Worm (Caenorhabditis elegans) whole organism, young adult: Measurements from ENCODE around the gene srh-3.

Experiments used
- B0336.3 ChIP-seq: fragments of 200-800 bp; sonication (Bioruptor generic); IDR thresholded peaks from 2 replicates; pipeline ENCODE4 v1.3.6; 2022; ENCODE audit warnings: missing genetic modification characterization, missing compliant biosample characterization
- C06A6.2 ChIP-seq: fragments of 200-800 bp; sonication (Bioruptor generic); conservative IDR thresholded peaks from 2 replicates; pipeline ENCODE4 v1.3.6; 2022; ENCODE audit warnings: missing genetic modification characterization, missing compliant biosample characterization
- C17E4.6 ChIP-seq: fragments of 200-800 bp; sonication (Bioruptor generic); IDR thresholded peaks from 2 replicates; pipeline ENCODE4 v1.3.6; 2022; ENCODE audit warnings: missing genetic modification reagents, missing genetic modification characterization, missing compliant biosample characterization
- F10E7.11 ChIP-seq: sonication (generic microtip); optimal IDR thresholded peaks from 2 replicates; lab custom pipeline; 2017; ENCODE audit warnings: mild to moderate bottlenecking, missing genetic modification characterization, moderate library complexity, missing compliant biosample characterization
- F22D6.2 ChIP-seq: sonication (generic microtip); optimal IDR thresholded peaks from 2 replicates; lab custom pipeline; 2016; ENCODE audit warnings: mild to moderate bottlenecking, missing genetic modification characterization, missing compliant biosample characterization
- F37B4.10 ChIP-seq: fragments of 200-800 bp; sonication (Bioruptor generic); IDR thresholded peaks from 2 replicates; pipeline ENCODE4 v1.3.6; 2022; ENCODE audit warnings: missing genetic modification characterization, missing compliant biosample characterization
- Y53G8AR.9 ChIP-seq: fragments of 200-800 bp; sonication (Bioruptor generic); conservative IDR thresholded peaks from 2 replicates; pipeline ENCODE4 v1.3.6; 2022; ENCODE audit warnings: missing genetic modification reagents, missing genetic modification characterization, missing compliant biosample characterization
- attf-3 ChIP-seq: fragments of 200-800 bp; sonication (Bioruptor generic); conservative IDR thresholded peaks from 2 replicates; pipeline ENCODE4 v1.3.6; 2022; ENCODE audit warnings: missing genetic modification reagents, missing genetic modification characterization, missing compliant biosample characterization
- ceh-91 ChIP-seq: fragments of 200-800 bp; sonication (Bioruptor generic); IDR thresholded peaks from 2 replicates; pipeline ENCODE4 v1.3.6; 2022; ENCODE audit warnings: missing genetic modification reagents, missing genetic modification characterization, missing compliant biosample characterization
- die-1 ChIP-seq: sonication (generic microtip); optimal IDR thresholded peaks from 2 replicates; lab custom pipeline; 2016; ENCODE audit warnings: missing genotype, mild to moderate bottlenecking, missing genetic modification characterization, missing compliant biosample characterization
- dpl-1 ChIP-seq: fragments of 150-350 bp; optimal IDR thresholded peaks from 2 replicates; lab custom pipeline; 2014; ENCODE audit warnings: missing biosample characterization, missing genetic modification reagents, missing genetic modification characterization
- gei-17 ChIP-seq: fragments of 200-800 bp; sonication (Bioruptor generic); optimal IDR thresholded peaks from 2 replicates; lab custom pipeline; 2018; ENCODE audit warnings: mild to moderate bottlenecking, missing genetic modification characterization, missing compliant biosample characterization
- hrde-1 ChIP-seq: sonication (generic microtip); optimal IDR thresholded peaks from 2 replicates; lab custom pipeline; 2016; ENCODE audit warnings: missing genetic modification characterization, mild to moderate bottlenecking, missing compliant biosample characterization, moderate library complexity, missing genotype, missing genetic modification reagents, borderline replicate concordance
- let-607 ChIP-seq, 2 experiments: fragments of 200-800 bp in 1 of 2; sonication (Bioruptor generic) in 1 of 2; sonication (generic microtip) in 1 of 2; optimal IDR thresholded peaks; 2 replicates each; lab custom pipeline; 2016 to 2018; ENCODE audit warnings: mild to moderate bottlenecking in 2 of 2, missing compliant biosample characterization in 2 of 2, missing genetic modification characterization in 2 of 2, moderate library complexity in 2 of 2, missing genotype in 1 of 2
- lin-40 ChIP-seq: sonication (generic microtip); optimal IDR thresholded peaks from 2 replicates; lab custom pipeline; 2016; ENCODE audit warnings: missing genetic modification characterization, mild to moderate bottlenecking, missing compliant biosample characterization, missing genotype, missing genetic modification reagents
- lin-54 ChIP-seq: fragments of 200-800 bp; sonication (Bioruptor generic); optimal IDR thresholded peaks from 2 replicates; lab custom pipeline; 2018; ENCODE audit warnings: mild to moderate bottlenecking, missing genetic modification characterization, missing compliant biosample characterization
- madf-3 ChIP-seq: fragments of 200-800 bp; sonication (Bioruptor generic); IDR thresholded peaks from 2 replicates; pipeline ENCODE4 v1.3.6; 2022; ENCODE audit warnings: missing genetic modification reagents, missing genetic modification characterization, missing compliant biosample characterization
- mxl-1 ChIP-seq: sonication (generic microtip); optimal IDR thresholded peaks from 2 replicates; lab custom pipeline; 2016; ENCODE audit warnings: missing genetic modification characterization, missing compliant biosample characterization
- nfya-1 ChIP-seq: sonication (generic microtip); optimal IDR thresholded peaks from 2 replicates; lab custom pipeline; 2017; ENCODE audit warnings: antibody characterized with exemption, missing compliant biosample characterization, missing genetic modification characterization, borderline replicate concordance; ENCODE audit not compliant: insufficient read depth
- nfyb-1 ChIP-seq: fragments of 200-800 bp; sonication (Bioruptor generic); IDR thresholded peaks from 2 replicates; pipeline ENCODE4 v1.3.6; 2022; ENCODE audit warnings: missing genetic modification reagents, missing genetic modification characterization, missing compliant biosample characterization
- nhr-27 ChIP-seq: fragments of 200-800 bp; sonication (Bioruptor generic); optimal IDR thresholded peaks from 2 replicates; lab custom pipeline; 2018; ENCODE audit warnings: mild to moderate bottlenecking, missing genetic modification characterization, moderate library complexity, missing compliant biosample characterization
- nhr-90 ChIP-seq: sonication (generic microtip); optimal IDR thresholded peaks from 2 replicates; lab custom pipeline; 2016; ENCODE audit warnings: missing genotype, mild to moderate bottlenecking, missing genetic modification characterization, missing compliant biosample characterization
- pbrm-1 ChIP-seq: fragments of 200-800 bp; sonication (Bioruptor generic); IDR thresholded peaks from 2 replicates; pipeline ENCODE4 v1.3.6; 2022; ENCODE audit warnings: missing genetic modification reagents, missing genetic modification characterization, missing compliant biosample characterization
- rec-8 ChIP-seq, 2 experiments: sonication (generic microtip); optimal IDR thresholded peaks; 2 replicates each; lab custom pipeline; 2016; ENCODE audit warnings: mild to moderate bottlenecking in 2 of 2, missing genetic modification characterization in 2 of 2, missing genetic modification reagents in 2 of 2, missing genotype in 2 of 2, missing biosample characterization in 1 of 2, missing compliant biosample characterization in 1 of 2, moderate library complexity in 1 of 2
- snpc-1.1 ChIP-seq: sonication (generic microtip); optimal IDR thresholded peaks from 2 replicates; lab custom pipeline; 2017; ENCODE audit warnings: missing genetic modification characterization, mild to moderate bottlenecking, missing compliant biosample characterization, antibody characterized with exemption, moderate library complexity, missing genotype, missing genetic modification reagents; ENCODE audit not compliant: insufficient read depth
- snpc-3.4 ChIP-seq: sonication (generic microtip); optimal IDR thresholded peaks from 2 replicates; lab custom pipeline; 2017; ENCODE audit warnings: missing genetic modification characterization, mild to moderate bottlenecking, missing compliant biosample characterization, antibody characterized with exemption, moderate library complexity, missing genotype, missing genetic modification reagents
- tlf-1 ChIP-seq: fragments of 200-800 bp; sonication (Bioruptor generic); optimal IDR thresholded peaks from 2 replicates; lab custom pipeline; 2018; ENCODE audit warnings: mild to moderate bottlenecking, missing genetic modification characterization, missing compliant biosample characterization
- xnd-1 ChIP-seq: sonication (generic microtip); optimal IDR thresholded peaks from 2 replicates; lab custom pipeline; 2016; ENCODE audit warnings: missing genotype, missing genetic modification reagents, missing genetic modification characterization, missing compliant biosample characterization
- ztf-3 ChIP-seq: fragments of 200-800 bp; sonication (Bioruptor generic); optimal IDR thresholded peaks from 2 replicates; lab custom pipeline; 2018; ENCODE audit warnings: mild to moderate bottlenecking, missing genetic modification characterization, missing compliant biosample characterization

The srh-3 gene

ce11 chrV:1725353-1725752 is 43.0 kb downstream of the srh-3 start, which contains the start of gene sri-27:
Gene sri-27, plus strand, starts transcription at chrV:1725653.
- TF ChIP-seq dpl-1 (GFP tag; lab: Kevin White, UChicago) = no peak
- no peak for TF ChIP-seq rec-8 (tag; optimal IDR thresholded peaks at IDR 0.05; lab: Kevin White, UChicago)
- no peak for TF ChIP-seq let-607 (tag; optimal IDR thresholded peaks at IDR 0.05; lab: Kevin White, UChicago)
- TF ChIP-seq lin-54 = no peak
- no peak for TF ChIP-seq gei-17 (GFP tag; lab: Kevin White, UChicago)

DNA sequence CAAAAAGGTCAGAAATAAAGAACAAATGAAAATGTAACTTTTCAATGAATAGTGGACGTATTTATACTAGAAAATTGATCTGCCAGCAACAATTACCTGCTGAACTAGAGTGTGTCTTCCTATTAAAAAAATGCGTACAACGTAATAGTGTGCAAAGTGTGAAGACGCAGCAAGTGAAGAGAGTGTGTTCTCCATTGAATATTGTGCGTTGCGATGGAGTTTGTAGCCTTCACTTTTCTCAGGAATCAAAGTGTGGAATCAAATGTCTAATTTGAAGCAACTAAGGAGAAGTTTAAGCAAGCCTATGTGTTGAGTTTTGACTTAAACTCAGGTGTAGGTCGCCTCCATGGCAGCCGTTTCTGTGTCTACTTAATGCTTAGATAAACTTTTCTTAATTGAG is 49.5 kb downstream of the srh-3 start, which contains the start of gene gst-21:
Gene gst-21, minus strand, starts transcription at position 101 of the 400 bp plus-strand sequence.
- TF ChIP-seq nhr-90 (tag; lab: Kevin White, UChicago) = no peak
- TF ChIP-seq ceh-91 (GFP tag; lab: Robert Waterston, UW) = no peak
- TF ChIP-seq snpc-3.4 = no peak
- TF ChIP-seq Y53G8AR.9 = no peak
- TF ChIP-seq mxl-1 (tag; lab: Kevin White, UChicago) = no peak
- TF ChIP-seq nfyb-1 = no peak
- TF ChIP-seq madf-3 = no peak
- TF ChIP-seq lin-40 (tag; lab: Kevin White, UChicago) = no peak
- no peak for TF ChIP-seq C17E4.6 (GFP tag; lab: Robert Waterston, UW)
- TF ChIP-seq attf-3 (GFP tag; lab: Robert Waterston, UW) = no peak
- TF ChIP-seq F22D6.2 (tag; lab: Kevin White, UChicago) = no peak
- no peak for TF ChIP-seq hrde-1 (tag; lab: Kevin White, UChicago)
- no peak for TF ChIP-seq F37B4.10 (GFP tag; lab: Robert Waterston, UW)
- no peak for TF ChIP-seq nhr-27 (tag; lab: Kevin White, UChicago)
- TF ChIP-seq die-1 = no peak
- no peak for TF ChIP-seq F10E7.11 (tag; lab: Kevin White, UChicago)
- no peak for TF ChIP-seq B0336.3
- TF ChIP-seq nfya-1 (tag; lab: Kevin White, UChicago) = no peak
- TF ChIP-seq ztf-3 (GFP tag; lab: Kevin White, UChicago) = no peak
- no peak for TF ChIP-seq lin-54

- TF ChIP-seq snpc-1.1 (tag; lab: Kevin White, UChicago) = no peak
- TF ChIP-seq tlf-1 (GFP tag; lab: Kevin White, UChicago) = no peak
- TF ChIP-seq C06A6.2 = no peak
- no peak for TF ChIP-seq pbrm-1 (GFP tag; lab: Robert Waterston, UW)
- no peak for TF ChIP-seq xnd-1 (tag; lab: Kevin White, UChicago)
These were observed 52.2 kb downstream of the srh-3 start, which contains the start of gene str-160 for ce11 chrV:1734569-1734968. Gene str-160, plus strand, starts transcription at chrV:1734869.
